Fruit fly (Drosophila melanogaster) whole organism, embryonic: ENCODE measurements around the gene CG14797.

ENCODE experiments used
- ATbp ChIP-seq: fragments of 200-800 bp; sonication (Bioruptor generic); optimal IDR thresholded peaks from 2 replicates; lab custom pipeline; 2017; ENCODE audit warnings: missing biosample characterization, mild to moderate bottlenecking, missing genetic modification characterization, missing genetic modification reagents
- Aef1 ChIP-seq: fragments of 200-800 bp; sonication (Bioruptor generic); IDR thresholded peaks from 3 replicates; pipeline ENCODE4 v1.3.6; 2022; ENCODE audit warnings: missing biosample characterization, missing genetic modification characterization
- Antp ChIP-seq: fragments of 200-800 bp; sonication (Bioruptor generic); optimal IDR thresholded peaks from 3 replicates; lab custom pipeline; 2016; ENCODE audit warnings: missing biosample characterization, missing genetic modification characterization
- Bgb ChIP-seq: fragments of 200-800 bp; sonication (Bioruptor generic); IDR thresholded peaks from 2 replicates; pipeline ENCODE4 v1.3.6; 2022; ENCODE audit warnings: missing biosample characterization, missing genetic modification characterization; ENCODE audit not compliant: partially characterized antibody
- CG10209 ChIP-seq: fragments of 200-800 bp; sonication (Bioruptor generic); optimal IDR thresholded peaks from 3 replicates; lab custom pipeline; 2017; ENCODE audit warnings: missing biosample characterization, mild to moderate bottlenecking, missing genetic modification characterization, missing genetic modification reagents
- CG1233 ChIP-seq: fragments of 200-800 bp; sonication (Bioruptor generic); optimal IDR thresholded peaks from 4 replicates; lab custom pipeline; 2018; ENCODE audit warnings: missing biosample characterization, mild to moderate bottlenecking, missing genetic modification characterization
- CG13123 ChIP-seq: fragments of 200-800 bp; sonication (Bioruptor generic); optimal IDR thresholded peaks from 2 replicates; lab custom pipeline; 2016; ENCODE audit warnings: missing biosample characterization, missing genetic modification characterization
- CG16813 ChIP-seq: fragments of 200-800 bp; sonication (Bioruptor generic); IDR thresholded peaks from 3 replicates; pipeline ENCODE4 v1.3.6; 2022; ENCODE audit warnings: missing biosample characterization, missing genetic modification characterization; ENCODE audit not compliant: partially characterized antibody
- CG17186 ChIP-seq: fragments of 200-800 bp; sonication (Bioruptor generic); optimal IDR thresholded peaks from 3 replicates; lab custom pipeline; 2017; ENCODE audit warnings: missing biosample characterization, missing genetic modification reagents, missing genetic modification characterization
- CG2202 ChIP-seq: fragments of 200-800 bp; sonication (Bioruptor generic); optimal IDR thresholded peaks from 2 replicates; lab custom pipeline; 2018; ENCODE audit warnings: missing biosample characterization, mild to moderate bottlenecking, missing genetic modification characterization
- CG2678 ChIP-seq: fragments of 200-800 bp; sonication (Bioruptor generic); optimal IDR thresholded peaks from 3 replicates; lab custom pipeline; 2019; ENCODE audit warnings: missing biosample characterization, mild to moderate bottlenecking, missing genetic modification characterization, moderate library complexity
- CG2889 ChIP-seq: fragments of 200-800 bp; sonication (Bioruptor generic); IDR thresholded peaks from 3 replicates; pipeline ENCODE4 v1.3.6; 2022; ENCODE audit warnings: missing biosample characterization, missing genetic modification characterization
- CG30431 ChIP-seq: fragments of 200-800 bp; sonication (Bioruptor generic); optimal IDR thresholded peaks from 2 replicates; lab custom pipeline; 2017; ENCODE audit warnings: missing biosample characterization, missing genetic modification characterization
- CG3065 ChIP-seq: fragments of 200-800 bp; sonication (Bioruptor generic); optimal IDR thresholded peaks from 2 replicates; lab custom pipeline; 2016; ENCODE audit warnings: missing biosample characterization, missing genetic modification characterization
- CG31388 ChIP-seq: fragments of 200-800 bp; sonication (Bioruptor generic); optimal IDR thresholded peaks from 2 replicates; lab custom pipeline; 2016; ENCODE audit warnings: missing biosample characterization, missing genetic modification characterization
- CG34422 ChIP-seq: fragments of 200-800 bp; sonication (Bioruptor generic); IDR thresholded peaks from 3 replicates; pipeline ENCODE4 v1.3.6; 2022; ENCODE audit warnings: missing biosample characterization, missing genetic modification characterization
- CG4617 ChIP-seq: fragments of 200-800 bp; sonication (Bioruptor generic); optimal IDR thresholded peaks from 3 replicates; lab custom pipeline; 2016; ENCODE audit warnings: missing biosample characterization, missing genetic modification characterization, borderline replicate concordance
- Camta ChIP-seq: fragments of 200-800 bp; sonication (Bioruptor generic); optimal IDR thresholded peaks from 2 replicates; lab custom pipeline; 2016; ENCODE audit warnings: missing biosample characterization, missing genetic modification characterization
- CkIIα-i1 ChIP-seq: fragments of 200-800 bp; sonication (Bioruptor generic); IDR thresholded peaks from 2 replicates; pipeline ENCODE4 v1.3.6; 2022; ENCODE audit warnings: missing biosample characterization, missing genetic modification characterization
- D19B ChIP-seq: fragments of 200-800 bp; sonication (Bioruptor generic); optimal IDR thresholded peaks from 2 replicates; lab custom pipeline; 2017; ENCODE audit warnings: missing biosample characterization, mild to moderate bottlenecking, missing genetic modification characterization
- Dll ChIP-seq: fragments of 200-800 bp; sonication (Bioruptor generic); IDR thresholded peaks from 4 replicates; pipeline ENCODE4 v1.3.6; 2022; ENCODE audit warnings: missing biosample characterization, missing genetic modification characterization; ENCODE audit not compliant: partially characterized antibody
- Hr3 ChIP-seq: fragments of 200-800 bp; sonication (Bioruptor generic); optimal IDR thresholded peaks from 3 replicates; lab custom pipeline; 2016; ENCODE audit warnings: missing biosample characterization, missing genetic modification characterization
- Hr78 ChIP-seq, 2 experiments: fragments of 200-800 bp in 1 of 2; fragments of >200 bp in 1 of 2; sonication (Bioruptor generic) in 1 of 2; optimal IDR thresholded peaks; 2 replicates each; lab custom pipeline; 2017 to 2019; ENCODE audit warnings: missing biosample characterization in 2 of 2, missing genetic modification characterization in 2 of 2, mild to moderate bottlenecking in 1 of 2, moderate library complexity in 1 of 2
- Jarid2 ChIP-seq: fragments of 200-800 bp; sonication (Bioruptor generic); optimal IDR thresholded peaks from 3 replicates; lab custom pipeline; 2017; ENCODE audit warnings: mild to moderate bottlenecking, missing biosample characterization, missing genetic modification reagents, missing genetic modification characterization
- Kr ChIP-seq: fragments of 200-800 bp; sonication (Bioruptor generic); optimal IDR thresholded peaks from 2 replicates; lab custom pipeline; 2017; ENCODE audit warnings: missing biosample characterization, mild to moderate bottlenecking, missing genetic modification characterization
- MTF-1 ChIP-seq: fragments of 200-800 bp; sonication (Bioruptor generic); optimal IDR thresholded peaks from 2 replicates; lab custom pipeline; 2018; ENCODE audit warnings: missing biosample characterization, mild to moderate bottlenecking, missing genetic modification characterization, borderline replicate concordance
- NC2β ChIP-seq: fragments of 200-800 bp; sonication (Bioruptor generic); optimal IDR thresholded peaks from 2 replicates; lab custom pipeline; 2016; ENCODE audit warnings: missing biosample characterization, missing genetic modification characterization
- PHDP ChIP-seq: fragments of 200-800 bp; sonication (Bioruptor generic); optimal IDR thresholded peaks from 3 replicates; lab custom pipeline; 2018; ENCODE audit warnings: missing biosample characterization, mild to moderate bottlenecking, missing genetic modification characterization, moderate library complexity
- Sox100B ChIP-seq: fragments of 200-800 bp; sonication (Bioruptor generic); optimal IDR thresholded peaks from 3 replicates; lab custom pipeline; 2018; ENCODE audit warnings: missing biosample characterization, mild to moderate bottlenecking, missing genetic modification characterization
- Taf1 ChIP-seq: fragments of 200-800 bp; sonication (Bioruptor generic); IDR thresholded peaks from 2 replicates; pipeline ENCODE4 v1.3.6; 2022; ENCODE audit warnings: missing biosample characterization, missing genetic modification characterization
- Trl ChIP-seq, 3 experiments: fragments of >200 bp in 2 of 3; fragments of 200-800 bp in 1 of 3; sonication (Bioruptor generic) in 1 of 3; optimal IDR thresholded peaks; 2 replicates in 1 of 3; 3 replicates in 2 of 3; lab custom pipeline; 2016 to 2017; ENCODE audit warnings: missing biosample characterization in 1 of 3, missing genetic modification characterization in 1 of 3
- Xrp1 ChIP-seq: fragments of 200-800 bp; sonication (Bioruptor generic); IDR thresholded peaks from 2 replicates; pipeline ENCODE4 v1.3.6; 2022; ENCODE audit warnings: missing biosample characterization, missing genetic modification characterization
- ash1 ChIP-seq: fragments of 200-800 bp; sonication (Bioruptor generic); optimal IDR thresholded peaks from 2 replicates; lab custom pipeline; 2018; ENCODE audit warnings: missing biosample characterization, mild to moderate bottlenecking, missing genetic modification characterization
- az2 ChIP-seq: fragments of 200-800 bp; sonication (Bioruptor generic); optimal IDR thresholded peaks from 3 replicates; lab custom pipeline; 2016; ENCODE audit warnings: missing biosample characterization, missing genetic modification characterization
- chinmo ChIP-seq: fragments of 200-800 bp; sonication (Bioruptor generic); IDR thresholded peaks from 4 replicates; pipeline ENCODE4 v1.3.6; 2022; ENCODE audit warnings: missing biosample characterization, missing genetic modification characterization; ENCODE audit not compliant: partially characterized antibody
- disco-r ChIP-seq: fragments of 200-800 bp; sonication (Bioruptor generic); optimal IDR thresholded peaks from 2 replicates; lab custom pipeline; 2016; ENCODE audit warnings: missing biosample characterization, missing genetic modification characterization
- fd3F ChIP-seq: fragments of 200-800 bp; sonication (Bioruptor generic); optimal IDR thresholded peaks from 2 replicates; lab custom pipeline; 2018; ENCODE audit warnings: missing biosample characterization, mild to moderate bottlenecking, missing genetic modification characterization, moderate library complexity
- fu2 ChIP-seq: fragments of 200-800 bp; sonication (Bioruptor generic); optimal IDR thresholded peaks from 2 replicates; lab custom pipeline; 2016; ENCODE audit warnings: missing biosample characterization, missing genetic modification characterization
- h ChIP-seq: fragments of >200 bp; optimal IDR thresholded peaks from 2 replicates; lab custom pipeline; 2017
- hb ChIP-seq: fragments of 200-800 bp; sonication (Bioruptor generic); IDR thresholded peaks from 3 replicates; pipeline ENCODE4 v1.3.6; 2022; ENCODE audit warnings: missing biosample characterization, missing genetic modification characterization; ENCODE audit not compliant: partially characterized antibody
- knrl ChIP-seq: fragments of 200-800 bp; sonication (Bioruptor generic); IDR thresholded peaks from 3 replicates; pipeline ENCODE4 v1.3.6; 2022; ENCODE audit warnings: missing biosample characterization, missing genetic modification characterization; ENCODE audit not compliant: partially characterized antibody
- lov ChIP-seq, 2 experiments: fragments of 200-800 bp in 1 of 2; fragments of >200 bp in 1 of 2; sonication (Bioruptor generic) in 1 of 2; IDR thresholded peaks in 1 of 2; optimal IDR thresholded peaks in 1 of 2; 2 replicates in 1 of 2; 3 replicates in 1 of 2; pipeline versions ENCODE4 v1.3.6 to Lab custom; 2017 to 2022; ENCODE audit warnings: missing biosample characterization in 1 of 2, missing genetic modification characterization in 1 of 2
- nau ChIP-seq: fragments of 200-800 bp; sonication (Bioruptor generic); optimal IDR thresholded peaks from 3 replicates; lab custom pipeline; 2017; ENCODE audit warnings: missing biosample characterization, mild to moderate bottlenecking, missing genetic modification characterization, missing genetic modification reagents
- nom ChIP-seq: fragments of 200-800 bp; sonication (Bioruptor generic); optimal IDR thresholded peaks from 2 replicates; lab custom pipeline; 2017; ENCODE audit warnings: missing biosample characterization, missing genetic modification characterization, mild to moderate bottlenecking, moderate library complexity, missing genetic modification reagents
- pzg ChIP-seq: fragments of 200-800 bp; sonication (Bioruptor generic); optimal IDR thresholded peaks from 3 replicates; lab custom pipeline; 2018; ENCODE audit warnings: missing biosample characterization, mild to moderate bottlenecking, missing genetic modification characterization, moderate library complexity
- salm ChIP-seq: fragments of 200-800 bp; sonication (Bioruptor generic); optimal IDR thresholded peaks from 2 replicates; lab custom pipeline; 2018; ENCODE audit warnings: missing biosample characterization, mild to moderate bottlenecking, missing genetic modification characterization
- sd ChIP-seq: fragments of 200-800 bp; sonication (Bioruptor generic); optimal IDR thresholded peaks from 3 replicates; lab custom pipeline; 2018; ENCODE audit warnings: missing biosample characterization, mild to moderate bottlenecking, missing genetic modification characterization, moderate library complexity
- tio ChIP-seq: fragments of 200-800 bp; sonication (Bioruptor generic); optimal IDR thresholded peaks from 2 replicates; lab custom pipeline; 2017; ENCODE audit warnings: missing biosample characterization, missing genetic modification characterization, inconsistent platforms
- toy ChIP-seq: fragments of 200-800 bp; sonication (Bioruptor generic); IDR thresholded peaks from 2 replicates; pipeline ENCODE4 v1.3.6; 2022; ENCODE audit warnings: missing biosample characterization, missing genetic modification characterization
- vvl ChIP-seq: fragments of 200-800 bp; sonication (Bioruptor generic); IDR thresholded peaks from 2 replicates; pipeline ENCODE4 v1.3.6; 2022; ENCODE audit warnings: missing biosample characterization, missing genetic modification characterization

Gene CG14797

DNA sequence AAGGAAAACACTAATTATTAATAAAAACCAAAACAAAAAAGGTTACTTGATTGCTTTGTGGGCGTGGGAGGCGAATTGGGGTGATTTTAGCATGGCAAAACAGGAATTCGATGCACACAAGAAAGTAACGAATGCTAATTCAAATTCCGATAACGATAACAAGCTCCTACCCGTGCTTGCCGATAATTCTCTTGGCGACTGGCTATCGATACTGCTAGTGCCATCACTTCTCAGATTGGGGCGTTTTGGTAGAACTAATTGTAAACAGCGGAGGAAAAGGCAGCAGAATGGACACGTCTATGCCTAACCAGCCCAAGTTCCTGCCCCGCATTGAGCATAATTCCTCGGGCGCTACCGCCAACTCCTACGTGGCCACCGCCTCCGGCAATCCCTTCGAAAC lies 16.5 kb upstream of the CG14797 start, which contains the start of gene dor (continued):
- TF ChIP-seq toy: no peak
- no peak for TF ChIP-seq h (lab: Kevin White, UChicago)
- TF ChIP-seq Taf1: no peak
- TF ChIP-seq tio (GFP tag; lab: Kevin White, UChicago): no peak
- no peak for TF ChIP-seq CG1233 (GFP tag; lab: Kevin White, UChicago)
- TF ChIP-seq lov (optimal IDR thresholded peaks at IDR 0.05; lab: Kevin White, UChicago): no peak
- no peak for TF ChIP-seq lov (GFP tag; IDR thresholded peaks at IDR 0.05; lab: Robert Waterston, UW)
- no peak for TF ChIP-seq CG10209
- no peak for TF ChIP-seq CG31388 (GFP tag; lab: Kevin White, UChicago)
- TF ChIP-seq Hr78 (GFP tag; optimal IDR thresholded peaks at IDR 0.05; lab: Kevin White, UChicago): no peak
- no peak for TF ChIP-seq CG2202 (tag; lab: Kevin White, UChicago)
- TF ChIP-seq CG30431 (GFP tag; lab: Kevin White, UChicago): no peak
- TF ChIP-seq CG13123: no peak
- TF ChIP-seq nom: no peak
- no peak for TF ChIP-seq CG17186 (GFP tag; lab: Kevin White, UChicago)
- TF ChIP-seq CkIIα-i1: no peak
- peak; percentile 55 for TF ChIP-seq CG4617 (GFP tag; lab: Kevin White, UChicago)
- no peak for TF ChIP-seq Kr (GFP tag; lab: Kevin White, UChicago)
- peak; percentile 78 for TF ChIP-seq hb (GFP tag; lab: Robert Waterston, UW)
- no peak for TF ChIP-seq disco-r (GFP tag; lab: Kevin White, UChicago)
- TF ChIP-seq CG16813 (GFP tag; lab: Robert Waterston, UW): peak; percentile 85
- no peak for TF ChIP-seq Hr3 (GFP tag; lab: Kevin White, UChicago)
- TF ChIP-seq MTF-1: no peak
- no peak for TF ChIP-seq CG2889
- TF ChIP-seq nau (GFP tag; lab: Kevin White, UChicago): no peak
- no peak for TF ChIP-seq sd
- TF ChIP-seq NC2β: no peak
- TF ChIP-seq salm (tag; lab: Kevin White, UChicago): no peak
- peak; percentile 84 for TF ChIP-seq Dll (GFP tag; lab: Robert Waterston, UW)
- TF ChIP-seq Camta: no peak
- TF ChIP-seq Antp: no peak
- no peak for TF ChIP-seq Trl (optimal IDR thresholded peaks at IDR 0.05; lab: Kevin White, UChicago)
- TF ChIP-seq Trl (GFP tag; optimal IDR thresholded peaks at IDR 0.05; lab: Kevin White, UChicago): no peak
- no peak for TF ChIP-seq CG3065 (GFP tag; lab: Kevin White, UChicago)
- no peak for TF ChIP-seq Sox100B (GFP tag; lab: Kevin White, UChicago)
- TF ChIP-seq CG34422 (GFP tag; lab: Robert Waterston, UW): 0 out of 3 replicates have a peak, but pooled peaks have one; percentile 25
- TF ChIP-seq Xrp1 (GFP tag; lab: Robert Waterston, UW): no peak
- TF ChIP-seq Bgb (GFP tag; lab: Robert Waterston, UW): peak; percentile 90
- no peak for TF ChIP-seq fu2 (GFP tag; lab: Kevin White, UChicago)
- no peak for TF ChIP-seq vvl (GFP tag; lab: Robert Waterston, UW)
- no peak for TF ChIP-seq Jarid2 (GFP tag; lab: Kevin White, UChicago)
- no peak for TF ChIP-seq CG2678 (tag; lab: Kevin White, UChicago)
- no peak for TF ChIP-seq az2 (GFP tag; lab: Kevin White, UChicago)
- no peak for TF ChIP-seq D19B (GFP tag; lab: Kevin White, UChicago)
- TF ChIP-seq pzg: peak; percentile 52
- no peak for TF ChIP-seq fd3F (GFP tag; lab: Kevin White, UChicago)
- TF ChIP-seq ATbp: no peak
- no peak for TF ChIP-seq PHDP
- TF ChIP-seq Aef1: no peak
- no peak for TF ChIP-seq ash1
- peak; percentile 84; the same call in 1 of the 4 replicates for TF ChIP-seq chinmo (GFP tag; lab: Robert Waterston, UW)
- peak; percentile 69 for TF ChIP-seq knrl (GFP tag; lab: Robert Waterston, UW)
